Fruit fly (Drosophila melanogaster): ENCODE measurements around the gene Agpat1.

Gene Agpat1

DNA sequence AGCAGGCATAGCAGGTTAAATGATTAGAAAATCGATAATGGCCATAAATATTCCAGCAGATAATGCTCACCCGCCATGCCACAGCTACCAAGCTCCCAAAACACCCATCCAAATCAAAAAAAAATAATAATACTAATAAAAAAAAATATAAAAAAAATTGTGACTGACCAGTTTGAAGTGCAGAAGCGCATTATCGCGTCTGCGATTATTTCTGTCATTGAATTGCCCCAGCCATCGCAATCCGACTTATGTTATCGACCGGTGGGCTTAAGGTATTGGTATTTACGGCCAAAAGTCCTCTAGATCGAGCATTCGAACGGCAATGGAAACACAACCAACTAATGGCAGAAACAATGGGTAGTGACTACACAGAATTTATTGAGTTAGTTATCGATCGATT lies 32.6 kb upstream of the Agpat1 start:
- TF ChIP-seq EcR (GFP tag; optimal IDR thresholded peaks at IDR 0.05): no peak
- TF ChIP-seq usp (GFP tag; optimal IDR thresholded peaks at IDR 0.05): no peak
- no peak for TF ChIP-seq CG8478 (optimal IDR thresholded peaks at IDR 0.05)
- no peak for TF ChIP-seq psq (optimal IDR thresholded peaks at IDR 0.05)
- no peak for TF ChIP-seq pan (optimal IDR thresholded peaks at IDR 0.05)
- no peak for TF ChIP-seq Dll (optimal IDR thresholded peaks at IDR 0.05)

DNA sequence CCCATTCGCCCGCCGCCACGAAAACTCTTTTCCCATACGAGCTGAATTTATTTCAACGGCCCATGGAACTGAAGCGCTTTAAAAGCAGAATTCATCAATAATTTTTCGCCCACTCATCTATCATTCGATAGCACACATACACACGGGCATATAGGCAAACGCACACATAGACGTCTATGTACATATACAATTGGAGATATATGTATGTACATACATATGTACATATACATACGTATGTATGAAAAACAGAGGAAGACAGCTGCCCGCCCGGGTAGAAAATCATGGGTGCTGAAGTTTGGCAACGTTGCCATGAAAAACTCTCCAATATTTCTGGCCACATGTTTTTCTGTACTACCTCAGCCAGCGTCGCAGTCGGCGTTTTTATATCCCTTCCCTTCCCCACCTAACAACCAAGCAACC lies 31.3 kb upstream of the Agpat1 start:
- TF ChIP-seq psq (optimal IDR thresholded peaks at IDR 0.05) (no peak), usp (GFP tag; optimal IDR thresholded peaks at IDR 0.05) (no peak), EcR (GFP tag; optimal IDR thresholded peaks at IDR 0.05) (no peak), pan (optimal IDR thresholded peaks at IDR 0.05) (no peak), CG8478 (optimal IDR thresholded peaks at IDR 0.05) (no peak), Dll (optimal IDR thresholded peaks at IDR 0.05) (no peak)

DNA sequence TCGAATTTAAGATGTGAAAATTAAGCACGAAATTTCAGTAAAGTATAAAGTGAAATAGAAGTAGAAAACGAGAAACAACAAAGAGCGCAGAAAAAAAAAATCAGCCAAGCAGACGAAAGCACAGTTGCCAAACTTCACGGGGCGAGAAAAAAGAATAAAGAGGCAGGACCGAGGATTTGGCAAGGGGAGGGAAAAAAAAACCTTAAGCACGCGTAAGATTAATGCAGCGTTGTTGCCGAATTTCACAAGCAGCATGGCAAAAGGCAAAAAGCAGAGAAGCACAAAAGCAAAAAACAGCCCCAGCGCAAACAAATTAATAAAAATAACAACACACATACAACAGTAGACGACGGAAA lies 30.7 kb upstream of the Agpat1 start:
- TF ChIP-seq psq (optimal IDR thresholded peaks at IDR 0.05): no peak

DNA sequence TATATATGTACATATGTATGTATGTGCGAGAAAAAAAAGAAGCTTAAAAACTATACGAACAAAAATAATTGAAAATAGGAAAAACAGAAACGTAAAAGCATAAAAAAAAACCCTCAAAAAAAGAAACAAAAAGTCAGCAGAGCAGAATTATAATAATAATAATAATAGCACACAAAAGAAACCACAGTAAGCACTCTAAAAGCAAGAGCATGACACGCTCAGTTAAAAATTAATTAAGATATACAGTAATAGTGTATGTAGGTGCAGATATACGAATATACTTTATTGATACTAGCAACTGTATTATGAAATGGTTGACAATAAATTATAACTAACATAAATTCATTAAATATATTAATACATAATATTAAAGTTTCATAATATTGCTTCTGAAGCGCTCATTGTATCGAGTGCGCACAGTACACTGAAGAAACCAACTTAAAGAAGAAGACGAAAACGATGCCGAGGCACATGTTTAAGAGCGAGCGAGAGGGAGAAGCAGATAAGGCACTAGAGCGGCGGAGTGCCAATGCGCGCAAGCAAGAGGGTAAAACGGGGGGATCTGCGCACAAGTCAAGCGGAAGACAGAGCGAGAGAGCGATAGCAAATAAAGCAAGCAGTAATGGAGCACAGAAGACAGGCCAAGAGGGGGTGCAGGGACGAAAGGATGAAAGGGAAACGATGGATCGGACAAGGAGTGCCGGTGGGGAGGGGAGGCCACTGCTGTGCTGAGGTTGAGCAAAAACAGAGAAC lies 30.2 kb upstream of the Agpat1 start:
- TF ChIP-seq EcR (GFP tag; optimal IDR thresholded peaks at IDR 0.05): peak in 1 of 2 experiments; percentile 19
- TF ChIP-seq usp (GFP tag; optimal IDR thresholded peaks at IDR 0.05): no peak

DNA sequence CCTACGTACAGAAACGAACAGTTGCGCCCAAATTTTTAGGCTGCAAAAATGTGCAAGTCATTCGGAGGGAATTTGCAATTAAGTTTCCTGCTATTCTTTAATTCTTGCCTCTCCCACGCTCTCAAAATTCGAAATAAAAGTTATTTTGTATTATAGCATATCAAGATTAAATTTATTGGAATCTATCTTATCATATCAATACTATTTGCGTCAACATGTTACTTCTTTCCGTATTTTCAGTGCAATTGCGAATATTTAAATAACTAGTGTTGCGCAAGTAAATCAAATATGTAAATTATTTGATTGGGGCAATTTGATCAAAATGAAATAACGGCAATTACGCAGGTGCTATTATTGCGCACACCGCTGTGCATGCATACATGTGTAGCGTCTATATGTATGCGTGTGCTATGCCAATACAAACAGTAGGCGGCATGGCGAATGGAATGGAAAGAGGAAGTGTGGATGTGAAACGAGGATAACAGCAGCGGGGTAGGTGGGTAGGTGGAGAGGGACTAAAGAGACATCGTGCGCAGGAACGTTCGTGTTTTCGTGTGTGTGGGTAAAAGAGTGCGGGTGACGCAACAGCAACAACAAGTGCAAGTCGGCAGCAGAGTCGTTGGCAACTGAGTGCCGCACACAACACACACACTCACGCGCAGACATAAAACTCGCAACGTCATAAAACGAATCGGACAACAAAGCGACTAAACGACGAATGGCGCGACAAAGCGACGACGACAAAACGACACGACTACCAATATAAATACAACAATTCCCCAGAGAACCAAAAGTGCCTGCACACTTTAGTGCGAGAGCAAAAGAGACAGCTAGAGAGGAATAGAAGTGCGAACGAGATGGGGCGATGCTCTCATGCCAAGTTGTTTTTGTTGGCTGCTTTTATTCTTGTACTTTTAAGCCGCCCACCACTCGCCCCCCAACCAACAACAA lies 29.3 kb upstream of the Agpat1 start:
- TF ChIP-seq CG8478 (optimal IDR thresholded peaks at IDR 0.05) (peak; percentile 35), psq (optimal IDR thresholded peaks at IDR 0.05) (no peak), Dll (optimal IDR thresholded peaks at IDR 0.05) (no peak)

DNA sequence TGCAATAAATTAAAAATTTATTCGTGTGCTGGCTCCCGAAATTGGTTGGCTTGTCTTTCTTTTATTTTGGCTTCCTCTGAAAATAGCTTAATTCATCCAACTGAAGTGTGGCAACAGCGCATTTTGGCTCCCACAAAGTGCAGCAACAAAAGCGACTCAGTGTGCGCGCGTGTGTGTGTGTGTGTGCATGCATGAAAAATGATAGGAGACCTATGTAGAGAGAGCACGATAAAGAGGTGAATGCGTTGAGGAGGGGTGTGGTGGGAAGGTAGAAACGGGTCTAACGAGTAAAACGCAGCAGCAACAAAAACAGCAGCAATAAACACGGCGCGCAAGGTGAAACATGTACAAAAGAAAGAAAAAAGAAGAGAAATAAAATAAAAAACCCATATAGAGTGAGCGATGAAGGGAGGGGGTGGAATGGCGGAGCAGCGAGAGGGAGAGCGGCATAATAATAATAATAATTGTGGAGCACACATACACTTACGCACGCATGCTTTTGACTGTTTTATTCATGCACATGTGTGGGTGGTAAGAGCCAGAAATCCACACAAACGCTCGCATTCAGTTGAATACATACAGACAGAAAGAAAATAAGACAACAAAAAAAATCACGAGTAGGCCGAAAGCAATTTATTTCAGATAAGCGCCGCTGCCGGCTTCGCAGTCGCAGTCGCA lies 27.9 kb upstream of the Agpat1 start:
- TF ChIP-seq CG8478 (optimal IDR thresholded peaks at IDR 0.05) (peak; percentile 8), usp (GFP tag; optimal IDR thresholded peaks at IDR 0.05) (no peak)

DNA sequence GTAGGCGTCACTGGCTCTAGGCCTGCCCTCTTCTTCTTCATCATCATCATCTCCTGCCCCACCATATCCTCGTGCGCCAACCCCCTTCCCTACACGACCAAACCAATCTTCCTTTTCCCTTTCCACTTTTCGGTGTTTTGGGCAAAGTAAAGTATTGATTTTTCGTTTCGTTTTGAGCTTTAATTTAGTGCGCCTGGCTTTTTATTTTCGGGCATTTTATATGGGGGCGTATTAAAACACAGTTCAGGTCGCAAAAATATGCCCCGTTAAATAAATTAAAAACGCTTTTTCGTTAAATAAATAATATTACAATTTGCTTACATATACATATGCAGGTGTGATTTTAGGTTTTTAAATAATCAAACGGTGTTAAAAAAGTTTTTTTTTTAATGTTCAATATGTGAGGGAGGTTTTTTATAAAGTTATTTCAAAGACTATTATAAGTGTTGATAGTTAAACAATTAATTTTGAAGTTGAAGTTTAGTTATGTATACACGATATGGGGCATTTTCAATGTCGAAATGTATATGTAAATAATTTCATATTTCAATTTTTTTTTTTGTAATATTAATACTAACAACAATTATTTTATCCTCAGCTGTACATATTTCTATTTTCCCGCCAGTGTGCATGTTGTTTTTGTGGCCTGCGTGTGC lies 27.2 kb upstream of the Agpat1 start:
- TF ChIP-seq EcR (GFP tag; optimal IDR thresholded peaks at IDR 0.05): no peak
- TF ChIP-seq psq (optimal IDR thresholded peaks at IDR 0.05): no peak
- TF ChIP-seq Dll (optimal IDR thresholded peaks at IDR 0.05): no peak
- no peak for TF ChIP-seq CG8478 (optimal IDR thresholded peaks at IDR 0.05)
- TF ChIP-seq pan (optimal IDR thresholded peaks at IDR 0.05): no peak
- no peak for TF ChIP-seq usp (GFP tag; optimal IDR thresholded peaks at IDR 0.05)

DNA sequence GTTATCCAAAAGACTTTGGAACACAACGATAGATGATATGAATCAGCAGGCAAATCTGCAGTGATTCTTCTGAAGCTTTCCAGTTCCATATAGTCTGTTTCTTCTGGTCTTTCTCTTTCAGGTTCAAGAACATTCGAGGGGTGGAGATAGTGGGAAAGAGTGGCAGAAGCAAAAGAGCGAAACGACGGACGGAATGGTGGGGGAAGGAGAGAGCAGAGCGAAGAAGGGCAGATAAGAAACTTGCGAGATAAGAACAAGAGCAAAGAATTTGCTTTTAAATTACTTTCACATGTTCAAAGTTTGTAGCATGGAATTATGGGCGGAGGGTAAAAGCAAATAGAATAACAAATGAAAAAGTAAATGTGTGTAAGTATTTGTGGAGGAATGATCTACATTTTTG lies 26.0 kb upstream of the Agpat1 start:
- TF ChIP-seq usp (GFP tag; optimal IDR thresholded peaks at IDR 0.05) (no peak), EcR (GFP tag; optimal IDR thresholded peaks at IDR 0.05) (peak in 1 of 2 experiments; percentile 8)

DNA sequence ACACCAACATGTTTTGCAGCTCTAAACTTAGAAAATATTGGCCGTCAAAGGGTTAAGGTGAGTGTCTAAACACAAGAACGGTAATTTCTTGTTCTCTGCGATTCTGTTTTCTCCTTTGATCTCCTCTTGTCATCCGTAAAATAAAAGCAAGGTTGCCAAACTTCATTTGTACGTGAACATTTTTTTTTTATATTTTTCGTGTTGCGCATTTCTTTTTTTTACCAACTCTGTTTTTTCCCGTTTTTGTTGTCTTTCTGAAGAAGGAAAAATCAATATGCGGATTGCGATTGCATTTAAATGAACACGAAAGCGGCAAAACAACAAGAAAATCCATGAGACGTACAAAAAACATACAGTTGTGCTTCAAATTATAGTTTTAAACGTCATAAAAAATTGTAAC lies 25.3 kb upstream of the Agpat1 start:
- no peak for TF ChIP-seq psq (optimal IDR thresholded peaks at IDR 0.05)

DNA sequence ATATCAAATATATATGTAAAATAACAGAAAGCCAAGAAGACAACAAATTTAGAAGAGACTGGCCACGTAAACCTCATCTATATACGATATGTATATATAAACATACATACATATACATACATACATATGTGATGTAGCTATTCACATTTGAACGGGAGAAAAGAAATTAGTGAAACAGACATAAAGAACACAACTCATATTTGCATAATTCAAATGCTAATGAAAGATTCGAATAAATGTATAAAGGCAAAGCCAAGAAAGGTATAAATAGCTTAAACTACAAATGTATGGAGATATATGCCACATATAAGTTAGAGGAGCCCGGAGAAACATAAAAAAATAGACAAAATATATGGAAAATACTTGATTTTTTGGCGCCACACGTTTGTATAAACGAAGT lies 24.6 kb upstream of the Agpat1 start:
- no peak for TF ChIP-seq EcR (GFP tag; optimal IDR thresholded peaks at IDR 0.05)
- TF ChIP-seq pan (optimal IDR thresholded peaks at IDR 0.05): no peak
- no peak for TF ChIP-seq Dll (optimal IDR thresholded peaks at IDR 0.05)
- no peak for TF ChIP-seq usp (GFP tag; optimal IDR thresholded peaks at IDR 0.05)
- TF ChIP-seq psq (optimal IDR thresholded peaks at IDR 0.05): no peak
- TF ChIP-seq CG8478 (optimal IDR thresholded peaks at IDR 0.05): no peak

DNA sequence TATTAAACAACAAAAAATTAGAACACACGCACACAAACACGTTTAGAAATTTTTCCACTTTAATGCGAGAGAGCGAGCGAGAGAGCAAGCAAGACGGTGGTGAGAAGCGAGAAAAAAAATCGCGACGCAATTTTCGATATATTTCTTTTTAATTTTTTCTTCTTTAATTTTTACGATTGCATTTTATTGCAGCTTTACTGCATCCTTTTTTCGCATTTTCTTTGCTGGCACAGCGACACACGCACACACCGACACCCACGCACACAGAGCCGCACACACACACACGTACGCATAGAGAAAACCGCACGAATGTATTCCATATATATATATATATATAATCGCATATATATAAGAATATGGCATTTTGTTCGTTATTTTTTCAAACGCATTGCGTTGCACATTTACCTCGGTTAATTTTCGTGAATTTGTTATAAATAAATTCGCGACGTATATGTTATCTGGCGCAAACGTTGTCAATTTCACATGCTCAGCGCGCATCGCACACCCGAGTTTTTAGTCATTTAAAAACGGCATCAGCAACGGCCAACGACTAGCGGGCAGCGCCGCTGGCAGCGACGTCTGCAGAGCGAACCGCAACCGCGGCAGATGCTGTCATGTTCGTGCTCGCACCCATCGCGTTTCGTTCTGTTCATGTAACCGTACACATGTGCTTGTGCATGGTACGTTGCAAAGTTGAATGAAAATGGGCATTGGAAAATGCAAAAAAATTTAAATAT lies 23.0 kb upstream of the Agpat1 start, which contains the start of gene Smr:
Gene Smr, minus strand, starts transcription at position 705 of the 737 bp plus-strand sequence.
- TF ChIP-seq EcR (GFP tag; optimal IDR thresholded peaks at IDR 0.05) (no peak), psq (optimal IDR thresholded peaks at IDR 0.05) (no peak), usp (GFP tag; optimal IDR thresholded peaks at IDR 0.05) (no peak), Dll (optimal IDR thresholded peaks at IDR 0.05) (no peak), pan (optimal IDR thresholded peaks at IDR 0.05) (no peak), CG8478 (optimal IDR thresholded peaks at IDR 0.05) (no peak)

DNA sequence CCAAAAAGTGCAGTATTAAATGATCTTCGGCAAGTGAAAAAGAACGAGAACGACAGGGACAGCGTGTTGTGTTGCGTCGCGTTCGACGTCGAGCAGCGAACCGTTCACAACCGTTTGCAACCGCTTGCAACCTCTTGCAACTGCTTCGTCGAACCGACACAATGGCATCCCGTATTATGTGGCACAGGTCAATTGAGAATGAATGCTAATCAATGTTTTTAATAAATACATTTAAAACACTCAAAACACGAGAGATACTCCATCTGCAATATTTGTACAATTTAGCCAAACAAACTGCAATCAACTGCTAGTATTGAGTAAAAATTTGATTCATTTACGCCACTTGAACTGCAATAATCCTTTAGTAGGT lies 22.4 kb upstream of the Agpat1 start:
- TF ChIP-seq CG8478 (optimal IDR thresholded peaks at IDR 0.05) (no peak), Dll (optimal IDR thresholded peaks at IDR 0.05) (no peak), usp (GFP tag; optimal IDR thresholded peaks at IDR 0.05) (no peak), psq (optimal IDR thresholded peaks at IDR 0.05) (no peak), EcR (GFP tag; optimal IDR thresholded peaks at IDR 0.05) (no peak), pan (optimal IDR thresholded peaks at IDR 0.05) (no peak)
